Worm (Caenorhabditis elegans): ENCODE results near the gene Y62H9A.10.

Y62H9A.10 gene

ce11 chrX:11937343-11937935, 34.9 kb upstream of the Y62H9A.10 start (continued):
- TF ChIP-seq ama-1 (optimal IDR thresholded peaks at IDR 0.05) (no peak), ama-1 (GFP tag; optimal IDR thresholded peaks at IDR 0.05) (peak; percentile 66 to 90), pha-4 (tag; optimal IDR thresholded peaks at IDR 0.05) (peak; percentile 96), nhr-80 (tag; optimal IDR thresholded peaks at IDR 0.05) (peak; percentile 87), F57A8.1 (GFP tag; optimal IDR thresholded peaks at IDR 0.05) (peak; percentile 59), nhr-90 (tag; optimal IDR thresholded peaks at IDR 0.05) (peak; percentile 81), attf-5 (GFP tag; optimal IDR thresholded peaks at IDR 0.05) (peak; percentile 47), nhr-27 (tag; optimal IDR thresholded peaks at IDR 0.05) (peak; percentile 87), mes-4 (tag; optimal IDR thresholded peaks at IDR 0.05) (no peak), snpc-4 (GFP tag; optimal IDR thresholded peaks at IDR 0.05) (peak; percentile 64), snpc-4 (tag; optimal IDR thresholded peaks at IDR 0.05) (peak; percentile 75 to 88 (median 82)), ztf-25 (GFP tag; IDR thresholded peaks at IDR 0.05) (no peak), madf-8 (GFP tag; conservative IDR thresholded peaks at IDR 0.05) (no peak), ztf-6 (GFP tag; IDR thresholded peaks at IDR 0.05) (peak; percentile 94), chd-7 (tag; optimal IDR thresholded peaks at IDR 0.05) (peak; percentile 97), lin-35 (GFP tag; optimal IDR thresholded peaks at IDR 0.05) (peak in 2 of 3 experiments; percentile 89 to 98), ztf-18 (tag; optimal IDR thresholded peaks at IDR 0.05) (peak; percentile 68), hsf-1 (GFP tag; IDR thresholded peaks at IDR 0.05) (no peak; the same call in 1 of the 2 replicates), Y95B8A.8 (GFP tag; IDR thresholded peaks at IDR 0.05) (peak; percentile 72; the same call in 1 of the 2 replicates), die-1 (tag; optimal IDR thresholded peaks at IDR 0.05) (peak; percentile 45), mxl-1 (tag; optimal IDR thresholded peaks at IDR 0.05) (no peak), zfh-2 (GFP tag; conservative IDR thresholded peaks at IDR 0.05) (no peak), zim-3 (tag; optimal IDR thresholded peaks at IDR 0.05) (peak; percentile 60), dox-1 (GFP tag; IDR thresholded peaks at IDR 0.05) (peak; percentile 98), sea-2 (GFP tag; IDR thresholded peaks at IDR 0.05) (0 out of 2 replicates have a peak, but pooled peaks have one; percentile 49), hmg-20 (GFP tag; IDR thresholded peaks at IDR 0.05) (peak; percentile 93), ztf-3 (GFP tag; optimal IDR thresholded peaks at IDR 0.05) (peak; percentile 88), madf-6 (GFP tag; IDR thresholded peaks at IDR 0.05) (no peak), let-607 (tag; optimal IDR thresholded peaks at IDR 0.05) (peak; percentile 55 to 93), lag-1 (GFP tag; IDR thresholded peaks at IDR 0.05) (peak; percentile 95), ceh-100 (GFP tag; IDR thresholded peaks at IDR 0.05) (peak; percentile 70; the same call in 1 of the 2 replicates), ztf-22 (GFP tag; optimal IDR thresholded peaks at IDR 0.05) (peak; percentile 78), egl-18 (GFP tag; IDR thresholded peaks at IDR 0.05) (peak; percentile 95), F33H1.4 (GFP tag; IDR thresholded peaks at IDR 0.05) (no peak; the same call in none of the 2 replicates), ets-4 (GFP tag; optimal IDR thresholded peaks at IDR 0.05) (peak; percentile 93), ZK185.1 (tag; optimal IDR thresholded peaks at IDR 0.05; ENCODE audit: poor library complexity, severe bottlenecking) (peak; percentile 98), athp-1 (tag; optimal IDR thresholded peaks at IDR 0.05) (peak; percentile 64), egrh-3 (GFP tag; IDR thresholded peaks at IDR 0.05) (no peak), repo-1 (tag; optimal IDR thresholded peaks at IDR 0.05) (peak; percentile 98), ztf-26 (tag; optimal IDR thresholded peaks at IDR 0.05) (peak; percentile 99), aptf-2 (GFP tag; conservative IDR thresholded peaks at IDR 0.05) (no peak), B0261.1 (tag; optimal IDR thresholded peaks at IDR 0.05) (peak; percentile 65), xnd-1 (tag; optimal IDR thresholded peaks at IDR 0.05) (no peak), attf-3 (GFP tag; conservative IDR thresholded peaks at IDR 0.05) (no peak), Y53G8AR.9 (GFP tag; conservative IDR thresholded peaks at IDR 0.05) (peak; percentile 97), lir-1 (GFP tag; conservative IDR thresholded peaks at IDR 0.05) (peak; percentile 94), rcor-1 (GFP tag; IDR thresholded peaks at IDR 0.05) (peak; percentile 97), F49E8.2 (tag; optimal IDR thresholded peaks at IDR 0.05; ENCODE audit: insufficient read depth) (no peak)

Data from whole organism, young adult.